Fruit fly (Drosophila melanogaster) whole organism, wandering third instar larva: ENCODE data around the gene CG4884.
A peak's percentile ranks its signal among the peaks of the same experiment; 100 is the strongest.

Experiments
- Abd-B ChIP-seq: fragments of >200 bp; optimal IDR thresholded peaks from 2 replicates; lab custom pipeline; 2017; ENCODE audit warnings: missing biosample characterization, missing genetic modification characterization
- CG32264 ChIP-seq: fragments of 200-800 bp; sonication (Bioruptor generic); optimal IDR thresholded peaks from 2 replicates; lab custom pipeline; 2016; ENCODE audit warnings: missing biosample characterization, missing genetic modification characterization
- CG9705 ChIP-seq: fragments of 200-800 bp; sonication (Bioruptor generic); optimal IDR thresholded peaks from 2 replicates; lab custom pipeline; 2018; ENCODE audit warnings: missing biosample characterization, mild to moderate bottlenecking, missing genetic modification characterization
- Dif ChIP-seq: fragments of 200-275, 200-300 bp; sonication (Bioruptor generic); optimal IDR thresholded peaks from 2 replicates; lab custom pipeline; 2018; ENCODE audit warnings: missing biosample characterization, missing genetic modification characterization; ENCODE audit not compliant: partially characterized antibody
- GATAd ChIP-seq: sonication (Bioruptor generic); optimal IDR thresholded peaks from 2 replicates; lab custom pipeline; 2016; ENCODE audit warnings: missing biosample characterization, missing genetic modification characterization
- HLH106 ChIP-seq: fragments of 200-800 bp; optimal IDR thresholded peaks from 3 replicates; lab custom pipeline; 2019; ENCODE audit warnings: missing biosample characterization, mild to moderate bottlenecking, missing genetic modification characterization, moderate library complexity
- Hr78 ChIP-seq: fragments of >200 bp; optimal IDR thresholded peaks from 2 replicates; lab custom pipeline; 2017; ENCODE audit warnings: missing biosample characterization, missing genetic modification characterization
- Hr83 ChIP-seq: fragments of 200-300 bp; sonication (Bioruptor generic); optimal IDR thresholded peaks from 2 replicates; lab custom pipeline; 2016; ENCODE audit warnings: missing biosample characterization, mild to moderate bottlenecking, missing genetic modification characterization, moderate library complexity; ENCODE audit not compliant: poor library complexity, severe bottlenecking
- Jra ChIP-seq: sonication (Bioruptor generic); optimal IDR thresholded peaks from 2 replicates; lab custom pipeline; 2016; ENCODE audit warnings: missing biosample characterization, missing genetic modification characterization
- Mio ChIP-seq: sonication (Bioruptor generic); optimal IDR thresholded peaks from 2 replicates; lab custom pipeline; 2016; ENCODE audit warnings: missing biosample characterization, missing genetic modification characterization
- Myc ChIP-seq: fragments of >200 bp; optimal IDR thresholded peaks from 2 replicates; lab custom pipeline; 2017
- N ChIP-seq: fragments of >200 bp; optimal IDR thresholded peaks from 2 replicates; lab custom pipeline; 2018; ENCODE audit warnings: missing biosample characterization, missing external identifiers, missing genetic modification characterization
- OdsH ChIP-seq: fragments of 200-800 bp; sonication (Bioruptor generic); optimal IDR thresholded peaks from 2 replicates; lab custom pipeline; 2016; ENCODE audit warnings: missing biosample characterization, mild to moderate bottlenecking, missing genetic modification characterization
- Rel ChIP-seq, 2 experiments: fragments of 200-800 bp; sonication (Bioruptor generic) in 1 of 2; optimal IDR thresholded peaks; 2 replicates in 1 of 2; 3 replicates in 1 of 2; lab custom pipeline; 2016 to 2019; ENCODE audit warnings: mild to moderate bottlenecking in 2 of 2, missing biosample characterization in 2 of 2, missing genetic modification characterization in 2 of 2, moderate library complexity in 1 of 2
- Sp1 ChIP-seq: fragments of 200-800 bp; sonication (Bioruptor generic); optimal IDR thresholded peaks from 3 replicates; lab custom pipeline; 2019; ENCODE audit warnings: missing biosample characterization, mild to moderate bottlenecking, missing genetic modification characterization, moderate library complexity
- Vsx2 ChIP-seq: fragments of 200-300, 225-300 bp; sonication (Bioruptor generic); optimal IDR thresholded peaks from 2 replicates; lab custom pipeline; 2018; ENCODE audit warnings: missing biosample characterization, missing genetic modification characterization; ENCODE audit not compliant: partially characterized antibody
- br ChIP-seq: fragments of 200-800 bp; sonication (Bioruptor generic); optimal IDR thresholded peaks from 2 replicates; lab custom pipeline; 2016; ENCODE audit warnings: missing biosample characterization, missing genetic modification characterization
- brk ChIP-seq: fragments of 200-800 bp; sonication (Bioruptor generic); optimal IDR thresholded peaks from 2 replicates; lab custom pipeline; 2016; ENCODE audit warnings: missing biosample characterization, mild to moderate bottlenecking, missing genetic modification characterization
- dl ChIP-seq, 2 experiments: fragments of 175-275, 200-275 bp in 1 of 2; fragments of 200-275 bp in 1 of 2; sonication (Bioruptor generic); optimal IDR thresholded peaks; lab custom pipeline; 2018; ENCODE audit warnings: mild to moderate bottlenecking in 2 of 2, missing biosample characterization in 2 of 2, missing genetic modification characterization in 2 of 2, moderate library complexity in 2 of 2; ENCODE audit not compliant: partially characterized antibody in 2 of 2, insufficient read depth in 1 of 2
- dmrt93B ChIP-seq: fragments of 200-800 bp; sonication (Bioruptor generic); optimal IDR thresholded peaks from 2 replicates; lab custom pipeline; 2018; ENCODE audit warnings: missing biosample characterization, mild to moderate bottlenecking, missing genetic modification characterization
- dsf ChIP-seq: sonication (Bioruptor generic); optimal IDR thresholded peaks from 2 replicates; lab custom pipeline; 2016; ENCODE audit warnings: missing biosample characterization, missing genetic modification characterization, borderline replicate concordance
- ey ChIP-seq: fragments of 200-800 bp; sonication (Bioruptor generic); optimal IDR thresholded peaks from 2 replicates; lab custom pipeline; 2016; ENCODE audit warnings: missing biosample characterization, missing genetic modification characterization
- foxo ChIP-seq, 2 experiments: fragments of 200-800 bp; sonication (Bioruptor generic); optimal IDR thresholded peaks; 2 replicates in 1 of 2; 3 replicates in 1 of 2; lab custom pipeline; 2016 to 2017; ENCODE audit warnings: missing biosample characterization in 2 of 2, missing genetic modification characterization in 2 of 2
- fru ChIP-seq: fragments of 200-800 bp; sonication (Bioruptor generic); optimal IDR thresholded peaks from 3 replicates; lab custom pipeline; 2016; ENCODE audit warnings: missing biosample characterization, mild to moderate bottlenecking, missing genetic modification characterization
- h ChIP-seq: fragments of 200-800 bp; sonication (Bioruptor generic); optimal IDR thresholded peaks from 3 replicates; lab custom pipeline; 2016; ENCODE audit warnings: missing biosample characterization, mild to moderate bottlenecking, missing genetic modification characterization
- lola ChIP-seq: fragments of >200 bp; optimal IDR thresholded peaks from 2 replicates; lab custom pipeline; 2017; ENCODE audit warnings: missing biosample characterization, missing genetic modification characterization
- psq ChIP-seq: fragments of 200-800 bp; sonication (Bioruptor generic); optimal IDR thresholded peaks from 3 replicates; lab custom pipeline; 2017; ENCODE audit warnings: missing biosample characterization, mild to moderate bottlenecking, missing genetic modification characterization, moderate library complexity
- rgr ChIP-seq: fragments of 200-800 bp; sonication (Bioruptor generic); optimal IDR thresholded peaks from 3 replicates; lab custom pipeline; 2016; ENCODE audit warnings: missing biosample characterization, mild to moderate bottlenecking, missing genetic modification characterization
- sage ChIP-seq: fragments of 200-800 bp; sonication (Bioruptor generic); optimal IDR thresholded peaks from 2 replicates; lab custom pipeline; 2016; ENCODE audit warnings: missing biosample characterization, mild to moderate bottlenecking, missing genetic modification characterization
- sv ChIP-seq: fragments of 200-800 bp; sonication (Bioruptor generic); optimal IDR thresholded peaks from 3 replicates; lab custom pipeline; 2016; ENCODE audit warnings: missing biosample characterization, missing genetic modification characterization
- woc ChIP-seq: sonication (Bioruptor generic); optimal IDR thresholded peaks from 2 replicates; lab custom pipeline; 2016; ENCODE audit warnings: missing biosample characterization, mild to moderate bottlenecking, missing genetic modification characterization

Gene CG4884

DNA sequence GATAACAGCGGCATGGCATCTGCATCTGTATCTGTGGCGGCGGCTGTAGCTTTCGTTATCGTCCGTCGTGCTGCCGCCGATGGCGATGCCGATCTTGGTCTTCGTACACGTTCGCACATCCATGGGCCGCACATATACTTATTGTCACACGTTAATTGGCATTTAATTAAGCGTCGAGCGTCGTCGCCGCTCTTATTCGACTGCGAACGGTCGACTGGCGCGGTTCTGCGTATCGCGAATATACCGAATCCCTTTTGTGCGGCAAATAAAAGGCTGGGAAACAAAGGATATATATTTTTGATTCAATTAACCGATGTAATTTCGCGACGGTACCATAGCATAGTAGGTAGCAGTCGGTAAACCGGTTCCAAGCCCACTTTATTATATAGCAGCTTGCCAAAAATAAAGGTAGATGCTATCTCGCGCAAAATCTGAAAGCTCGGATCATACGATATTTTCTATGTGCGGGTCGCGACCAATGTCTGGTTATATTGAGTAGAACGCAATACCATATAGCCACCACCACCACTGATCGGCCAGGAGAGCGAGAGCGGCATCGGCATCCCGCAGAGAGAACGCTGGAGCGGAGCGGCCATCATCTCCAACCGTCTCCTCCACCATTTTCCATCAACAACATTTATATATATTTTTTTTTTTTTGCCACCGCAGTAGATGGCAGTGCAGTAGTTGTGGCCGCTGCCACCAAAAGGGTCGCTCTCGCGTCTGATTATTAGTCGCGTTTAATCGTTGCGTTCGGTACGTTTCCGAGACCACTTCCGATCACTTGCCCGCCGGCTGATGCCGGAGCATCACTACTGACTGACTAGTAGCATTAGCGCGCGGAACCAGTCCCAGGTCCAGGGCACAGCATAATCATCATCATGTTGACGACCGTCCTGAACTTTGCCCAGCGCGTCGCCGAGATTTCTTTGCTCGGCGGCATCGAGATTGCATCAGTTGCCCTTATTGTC lies 33.8 kb downstream of the CG4884 start, which contains the start of gene mino (continued):
- peak; percentile 40 for TF ChIP-seq GATAd (GFP tag; lab: Kevin White, UChicago)
- TF ChIP-seq lola (GFP tag; lab: Kevin White, UChicago), result no peak
- TF ChIP-seq sv, result no peak
- no peak for TF ChIP-seq Myc (lab: Kevin White, UChicago)
- peak; percentile 4 for TF ChIP-seq woc (GFP tag; lab: Kevin White, UChicago)
- TF ChIP-seq Hr78 (GFP tag; lab: Kevin White, UChicago), result no peak
- TF ChIP-seq Hr83 (GFP tag; lab: Kevin White, UChicago), result peak; percentile 38
- no peak for TF ChIP-seq Vsx2 (GFP tag; lab: Kevin White, UChicago)
- TF ChIP-seq Jra (GFP tag; lab: Kevin White, UChicago), result peak; percentile 21
- TF ChIP-seq h, result peak; percentile 79
- peak; percentile 87 for TF ChIP-seq Dif (GFP tag; lab: Kevin White, UChicago)
- TF ChIP-seq foxo (GFP tag; optimal IDR thresholded peaks at IDR 0.05; lab: Kevin White, UChicago), result no peak
- TF ChIP-seq Sp1 (GFP tag; lab: Kevin White, UChicago), result peak; percentile 48
- TF ChIP-seq br (GFP tag; lab: Kevin White, UChicago), result peak; percentile 30
- TF ChIP-seq dsf, result no peak
- TF ChIP-seq sage, result peak; percentile 5

DNA sequence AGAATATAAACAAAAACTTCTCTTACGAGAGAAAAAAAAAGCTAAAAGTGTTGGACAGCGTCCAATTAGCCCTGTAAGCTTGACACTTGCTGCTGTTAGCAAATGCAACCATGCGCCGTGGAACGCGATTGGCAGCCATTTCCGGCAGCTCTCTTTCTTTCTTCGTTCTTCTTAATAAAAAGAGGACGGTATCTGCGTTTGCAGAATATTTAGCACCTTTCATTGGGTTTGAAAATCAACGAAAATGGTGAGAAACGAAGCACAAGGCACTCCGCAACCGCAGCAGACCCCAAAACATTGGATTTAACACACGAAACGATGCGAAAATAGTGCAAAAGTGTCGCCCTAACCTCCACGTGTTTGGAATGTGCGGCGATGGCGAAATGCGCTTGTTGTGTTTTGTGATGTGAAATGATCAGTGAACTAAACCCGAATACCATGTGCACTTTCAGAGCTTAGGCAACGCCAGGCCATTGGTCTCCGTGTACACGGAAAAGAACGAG lies 36.3 kb downstream of the CG4884 start, which contains the start of gene RpL4:
Gene RpL4, plus strand, starts transcription at position 149 of the 503 bp plus-strand sequence.
- TF ChIP-seq woc (GFP tag; lab: Kevin White, UChicago) (peak; percentile 69), Hr78 (GFP tag; lab: Kevin White, UChicago) (no peak), Myc (lab: Kevin White, UChicago) (peak; percentile 55), brk (no peak), fru (peak; percentile 57), CG32264 (GFP tag; lab: Kevin White, UChicago) (peak; percentile 39), h (peak; percentile 76), rgr (peak; percentile 92), CG9705 (GFP tag; lab: Kevin White, UChicago) (peak; percentile 81), br (GFP tag; lab: Kevin White, UChicago) (peak; percentile 74), N (GFP tag; lab: Kevin White, UChicago) (no peak), Abd-B (GFP tag; lab: Kevin White, UChicago) (no peak), dl (GFP tag; optimal IDR thresholded peaks at IDR 0.05; lab: Kevin White, UChicago; ENCODE audit: insufficient read depth in 1 of 2, partially characterized antibody in 2 of 2) (no peak), OdsH (GFP tag; lab: Kevin White, UChicago) (peak; percentile 77), dmrt93B (GFP tag; lab: Kevin White, UChicago) (peak; percentile 77), psq (GFP tag; lab: Kevin White, UChicago) (peak; percentile 61), Vsx2 (GFP tag; lab: Kevin White, UChicago) (no peak), dsf (peak; percentile 68), Sp1 (GFP tag; lab: Kevin White, UChicago) (peak; percentile 91), Hr83 (GFP tag; lab: Kevin White, UChicago) (peak; percentile 90), Rel (GFP tag; optimal IDR thresholded peaks at IDR 0.05; lab: Kevin White, UChicago) (no peak), Rel (tag; optimal IDR thresholded peaks at IDR 0.05; lab: Kevin White, UChicago) (peak; percentile 31), HLH106 (peak; percentile 37), sage (peak; percentile 42), foxo (GFP tag; optimal IDR thresholded peaks at IDR 0.05; lab: Kevin White, UChicago) (peak in 1 of 2 experiments; percentile 66), Mio (GFP tag; lab: Kevin White, UChicago) (peak; percentile 65), lola (GFP tag; lab: Kevin White, UChicago) (no peak), ey (GFP tag; lab: Kevin White, UChicago) (peak; percentile 35), sv (peak; percentile 83)
